Worm (Caenorhabditis elegans) whole organism, L2 larva: ENCODE results near the gene mcp-1.

ENCODE experiments used
- ceh-16 ChIP-seq: fragments of 150-350 bp; optimal IDR thresholded peaks from 2 replicates; lab custom pipeline; 2014; ENCODE audit warnings: missing biosample characterization, missing genetic modification characterization
- elt-3 ChIP-seq: sonication (generic microtip); optimal IDR thresholded peaks from 2 replicates; lab custom pipeline; 2017; ENCODE audit warnings: missing biosample characterization, missing genetic modification characterization
- lin-13 ChIP-seq: fragments of 150-350 bp; optimal IDR thresholded peaks from 2 replicates; lab custom pipeline; 2014; ENCODE audit warnings: missing biosample characterization, missing genetic modification reagents, missing genetic modification characterization
- lin-39 ChIP-seq: fragments of 150-350 bp; optimal IDR thresholded peaks from 2 replicates; lab custom pipeline; 2014; ENCODE audit warnings: missing biosample characterization, missing genetic modification reagents, missing genetic modification characterization
- nhr-10 ChIP-seq: sonication (generic microtip); optimal IDR thresholded peaks from 2 replicates; lab custom pipeline; 2017; ENCODE audit warnings: missing biosample characterization, missing genetic modification characterization
- sma-3 ChIP-seq: sonication (generic microtip); optimal IDR thresholded peaks from 2 replicates; lab custom pipeline; 2016; ENCODE audit warnings: missing genetic modification reagents, missing genetic modification characterization, missing compliant biosample characterization
- snpc-4 ChIP-seq: fragments of 150-350 bp; optimal IDR thresholded peaks from 2 replicates; lab custom pipeline; 2014; ENCODE audit warnings: missing biosample characterization, missing genetic modification characterization
- unc-62 ChIP-seq: fragments of 150-350 bp; optimal IDR thresholded peaks from 2 replicates; lab custom pipeline; 2014; ENCODE audit warnings: missing biosample characterization, missing genetic modification reagents, missing genetic modification characterization
- zag-1 ChIP-seq: fragments of 150-350 bp; optimal IDR thresholded peaks from 2 replicates; lab custom pipeline; 2014; ENCODE audit warnings: missing biosample characterization, missing genetic modification characterization

DNA sequence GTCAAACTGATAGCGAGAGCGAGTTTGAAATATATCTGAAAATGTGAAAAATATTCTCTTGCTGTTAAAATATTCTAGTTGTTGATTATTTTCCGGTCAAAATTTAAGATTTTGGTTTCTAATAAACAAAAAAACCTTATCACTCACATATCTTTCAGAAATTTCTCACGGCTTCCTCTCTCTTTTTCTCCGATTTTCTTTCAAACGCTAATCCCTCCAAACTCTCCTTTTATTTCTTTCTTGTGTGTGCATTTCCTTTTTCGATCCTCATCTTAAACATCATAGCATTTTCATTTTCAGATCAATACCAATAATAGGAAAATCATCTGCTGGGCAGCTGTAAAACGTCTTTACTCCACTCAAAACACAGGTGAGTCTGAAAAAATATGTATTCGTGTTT lies 41.7 kb downstream of the mcp-1 start, which contains the start of gene fos-1:
- no peak for TF ChIP-seq lin-13
- TF ChIP-seq ceh-16 = no peak
- TF ChIP-seq sma-3 (GFP tag; lab: Kevin White, UChicago) = no peak
- no peak for TF ChIP-seq nhr-10 (tag; lab: Kevin White, UChicago)
- TF ChIP-seq zag-1 (tag; lab: Kevin White, UChicago) = no peak
- no peak for TF ChIP-seq lin-39
- no peak for TF ChIP-seq snpc-4 (tag; lab: Kevin White, UChicago)
- TF ChIP-seq unc-62 (GFP tag; lab: Kevin White, UChicago) = no peak
- no peak for TF ChIP-seq elt-3
